Fruit fly (Drosophila melanogaster): ENCODE data around the gene slp2.

The slp2 gene

DNA sequence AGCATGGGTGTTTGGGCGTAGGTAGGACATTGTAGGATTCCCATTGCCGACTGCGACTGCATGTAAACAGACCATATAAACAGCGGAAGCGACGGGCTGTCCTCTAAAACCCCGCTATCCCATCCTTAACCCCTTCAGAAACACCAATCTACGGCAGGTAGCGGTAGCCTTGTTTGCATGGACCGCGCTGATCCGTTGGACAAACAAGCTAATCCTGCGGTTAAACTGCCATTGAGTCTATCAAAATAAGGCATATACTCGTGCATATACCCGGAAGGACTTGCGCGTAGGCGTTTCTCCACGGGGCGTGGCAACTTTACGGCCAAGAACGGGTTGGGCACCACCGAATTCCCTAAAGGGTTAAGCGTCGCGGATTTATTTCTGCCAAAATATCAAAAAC, 2.7 kb upstream of the slp2 start (continued):
- TF ChIP-seq Asciz (GFP tag; optimal IDR thresholded peaks at IDR 0.05), result no peak
- no peak for TF ChIP-seq Xbp1 (GFP tag; optimal IDR thresholded peaks at IDR 0.05)
- 0 out of 3 replicates have a peak, but pooled peaks have one; percentile 17 for TF ChIP-seq CG7357 (GFP tag; IDR thresholded peaks at IDR 0.05)
- TF ChIP-seq cad (GFP tag; optimal IDR thresholded peaks at IDR 0.05), result peak; percentile 52
- TF ChIP-seq CG11456 (GFP tag; IDR thresholded peaks at IDR 0.05), result no peak
- TF ChIP-seq CG18764 (GFP tag; optimal IDR thresholded peaks at IDR 0.05), result no peak
- TF ChIP-seq CG1647 (GFP tag; optimal IDR thresholded peaks at IDR 0.05), result no peak
- peak in 1 of 2 experiments; percentile 95 for TF ChIP-seq tll (GFP tag; optimal IDR thresholded peaks at IDR 0.05)
- TF ChIP-seq CG30403 (GFP tag; optimal IDR thresholded peaks at IDR 0.05), result no peak
- no peak for TF ChIP-seq CG7745 (tag; optimal IDR thresholded peaks at IDR 0.05)
- TF ChIP-seq HmgD (GFP tag; optimal IDR thresholded peaks at IDR 0.05), result no peak
- no peak for TF ChIP-seq tio (GFP tag; optimal IDR thresholded peaks at IDR 0.05)
- TF ChIP-seq zfh1 (GFP tag; IDR thresholded peaks at IDR 0.05), result no peak
- TF ChIP-seq CG10321 (GFP tag; IDR thresholded peaks at IDR 0.05), result no peak
- TF ChIP-seq dan (GFP tag; IDR thresholded peaks at IDR 0.05), result no peak
- no peak for TF ChIP-seq PHDP (tag; optimal IDR thresholded peaks at IDR 0.05)
- TF ChIP-seq Poxn (GFP tag; IDR thresholded peaks at IDR 0.05), result no peak
- 0 out of 2 replicates have a peak, but pooled peaks have one; percentile 20 for TF ChIP-seq CG11085 (GFP tag; IDR thresholded peaks at IDR 0.05)
- TF ChIP-seq CG15479 (GFP tag; optimal IDR thresholded peaks at IDR 0.05), result peak; percentile 54
- no peak for TF ChIP-seq fu2 (GFP tag; optimal IDR thresholded peaks at IDR 0.05)
- TF ChIP-seq CG12219 (GFP tag; optimal IDR thresholded peaks at IDR 0.05), result no peak
- no peak for TF ChIP-seq unc-4 (GFP tag; IDR thresholded peaks at IDR 0.05; ENCODE audit: partially characterized antibody)
- peak; percentile 8 for TF ChIP-seq Ets65A (GFP tag)
- TF ChIP-seq BtbVII (GFP tag; optimal IDR thresholded peaks at IDR 0.05), result no peak
- TF ChIP-seq Kr (GFP tag; optimal IDR thresholded peaks at IDR 0.05), result peak; percentile 96

DNA sequence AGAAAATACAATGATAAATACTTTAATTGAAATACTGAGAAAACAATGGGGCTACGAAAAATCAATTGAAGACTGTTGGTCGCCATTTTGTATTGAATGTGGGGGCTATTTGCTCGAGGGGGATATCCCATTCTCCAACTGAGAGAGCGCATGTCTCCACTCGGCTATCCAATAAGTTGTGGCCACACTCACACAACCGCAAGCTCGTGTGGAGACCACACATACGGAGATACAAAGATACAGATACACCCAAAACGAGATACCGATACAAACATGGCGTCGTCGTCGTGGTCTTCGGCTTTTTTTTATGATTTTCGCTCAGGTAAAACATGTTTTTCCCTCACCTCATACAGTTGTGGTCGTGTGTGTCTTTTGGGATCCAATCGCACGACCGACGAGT, 1.4 kb upstream of the slp2 start:
- TF ChIP-seq seq (GFP tag; IDR thresholded peaks at IDR 0.05) (no peak), CG31388 (GFP tag; optimal IDR thresholded peaks at IDR 0.05) (no peak), Hmr (GFP tag; optimal IDR thresholded peaks at IDR 0.05) (no peak), CG2199 (GFP tag; IDR thresholded peaks at IDR 0.05) (no peak), sd (tag; optimal IDR thresholded peaks at IDR 0.05) (peak; percentile 15), CG16779 (GFP tag; IDR thresholded peaks at IDR 0.05) (no peak), crc (GFP tag; optimal IDR thresholded peaks at IDR 0.05) (no peak), cg (GFP tag; optimal IDR thresholded peaks at IDR 0.05) (peak; percentile 94), ac (GFP tag; optimal IDR thresholded peaks at IDR 0.05) (no peak), CG17612 (GFP tag; IDR thresholded peaks at IDR 0.05) (no peak), scrt (GFP tag; optimal IDR thresholded peaks at IDR 0.05) (no peak), exex (tag; optimal IDR thresholded peaks at IDR 0.05) (no peak), CG8359 (GFP tag; optimal IDR thresholded peaks at IDR 0.05; ENCODE audit: borderline replicate concordance) (no peak), vnd (GFP tag; IDR thresholded peaks at IDR 0.05; ENCODE audit: partially characterized antibody) (no peak), bbx (GFP tag; IDR thresholded peaks at IDR 0.05; ENCODE audit: partially characterized antibody) (no peak), CG9817 (tag; optimal IDR thresholded peaks at IDR 0.05) (no peak), CG15479 (GFP tag; optimal IDR thresholded peaks at IDR 0.05) (no peak), CG2116 (GFP tag; optimal IDR thresholded peaks at IDR 0.05) (no peak), CG4404 (GFP tag; IDR thresholded peaks at IDR 0.05) (no peak), stwl (tag; optimal IDR thresholded peaks at IDR 0.05) (no peak), al (GFP tag; IDR thresholded peaks at IDR 0.05) (no peak), CG11456 (GFP tag; IDR thresholded peaks at IDR 0.05) (no peak), ken (GFP tag; IDR thresholded peaks at IDR 0.05) (no peak), Nf-YB (GFP tag; optimal IDR thresholded peaks at IDR 0.05) (peak; percentile 98), sisA (GFP tag; IDR thresholded peaks at IDR 0.05) (no peak), CG2875 (GFP tag; optimal IDR thresholded peaks at IDR 0.05) (no peak), slou (GFP tag; optimal IDR thresholded peaks at IDR 0.05) (no peak), CG14441 (GFP tag; IDR thresholded peaks at IDR 0.05) (no peak), wdn (GFP tag; IDR thresholded peaks at IDR 0.05) (no peak)
